Worm (Caenorhabditis elegans) whole organism, L4/young adult: ENCODE data around the gene lgc-9.

ENCODE experiments used
- W03F9.2 ChIP-seq: fragments of 150-350 bp; optimal IDR thresholded peaks from 2 replicates; lab custom pipeline; 2014; ENCODE audit warnings: missing biosample characterization, missing genetic modification characterization
- dao-5 ChIP-seq: sonication (generic microtip); optimal IDR thresholded peaks from 2 replicates; lab custom pipeline; 2016; ENCODE audit warnings: missing genotype, missing genetic modification characterization, moderate library complexity, missing compliant biosample characterization
- him-1 ChIP-seq: sonication (generic microtip); optimal IDR thresholded peaks from 2 replicates; lab custom pipeline; 2016; ENCODE audit warnings: missing genotype, missing genetic modification reagents, missing genetic modification characterization, missing compliant biosample characterization

- TF ChIP-seq dao-5 (tag; lab: Kevin White, UChicago) (no peak), him-1 (tag; lab: Kevin White, UChicago) (no peak), W03F9.2 (tag; lab: Kevin White, UChicago) (no peak)
These were observed 46.7 kb upstream of the lgc-9 start, which contains the start of gene vha-19 for ce11 chrIV:3368638-3369247.
